Worm (Caenorhabditis elegans) whole organism, L4 larva: ENCODE measurements around the gene hmp-1.

Source experiments
- lim-7 ChIP-seq: fragments of 200-800 bp; sonication (Bioruptor generic); IDR thresholded peaks from 2 replicates; pipeline ENCODE4 v1.3.6; 2022; ENCODE audit warnings: missing genetic modification characterization, missing compliant biosample characterization
- unc-62 ChIP-seq, 3 experiments: fragments of 150-350 bp in 1 of 3; sonication (generic microtip); optimal IDR thresholded peaks in 2 of 3; peaks in 1 of 3; 1 replicate in 1 of 3; 2 replicates in 2 of 3; lab custom pipeline; 2014 to 2017; ENCODE audit warnings: missing biosample characterization in 3 of 3, missing genetic modification characterization in 3 of 3, missing genetic modification reagents in 3 of 3, missing genotype in 1 of 3

ce11 chrV:11860375-11860774, 14.7 kb downstream of the hmp-1 start, which contains the start of gene R13H4.5:
- TF ChIP-seq lim-7 (GFP tag; lab: Robert Waterston, UW) (no peak), unc-62 (GFP tag; optimal IDR thresholded peaks at IDR 0.05 in 1 of 2; lab: Kevin White, UChicago) (no peak), unc-62 (tag; optimal IDR thresholded peaks at IDR 0.05; lab: Kevin White, UChicago) (no peak)
